Worm (Caenorhabditis elegans): ENCODE measurements around the gene ztf-20.

ce11 chrV:18981736-18982135 lies 21.8 kb upstream of the ztf-20 start:
- no peak for TF ChIP-seq ztf-23 (GFP tag; IDR thresholded peaks at IDR 0.05)
- TF ChIP-seq cog-1 (tag; optimal IDR thresholded peaks at IDR 0.05): no peak
- TF ChIP-seq flt-1 (GFP tag; IDR thresholded peaks at IDR 0.05): no peak
- no peak for TF ChIP-seq ref-1 (GFP tag; conservative IDR thresholded peaks at IDR 0.05)
- no peak for TF ChIP-seq ztf-29 (GFP tag; IDR thresholded peaks at IDR 0.05)
- TF ChIP-seq klf-2 (GFP tag; conservative IDR thresholded peaks at IDR 0.05): no peak
- TF ChIP-seq tab-1 (GFP tag; IDR thresholded peaks at IDR 0.05): no peak
- no peak for TF ChIP-seq T22C8.4 (GFP tag; IDR thresholded peaks at IDR 0.05)
